Worm (Caenorhabditis elegans) whole organism, midembryonic: ENCODE data around the gene F44E2.9.

ENCODE experiments used
- T22C8.4 ChIP-seq: fragments of 200-800 bp; sonication (Bioruptor generic); IDR thresholded peaks from 2 replicates; pipeline ENCODE4 v1.3.6; 2022; ENCODE audit warnings: missing genetic modification characterization, missing compliant biosample characterization
- flt-1 ChIP-seq: fragments of 200-800 bp; sonication (Bioruptor generic); IDR thresholded peaks from 2 replicates; pipeline ENCODE4 v1.3.6; 2022; ENCODE audit warnings: missing genetic modification characterization, missing compliant biosample characterization
- klf-2 ChIP-seq: fragments of 200-800 bp; sonication (Bioruptor generic); conservative IDR thresholded peaks from 2 replicates; pipeline ENCODE4 v1.3.6; 2022; ENCODE audit warnings: missing genetic modification reagents, missing genetic modification characterization, missing compliant biosample characterization
- med-1 ChIP-seq: sonication (generic microtip); optimal IDR thresholded peaks from 2 replicates; lab custom pipeline; 2017; ENCODE audit warnings: missing genetic modification characterization, mild to moderate bottlenecking, missing compliant biosample characterization, antibody characterized with exemption, missing genetic modification reagents; ENCODE audit not compliant: insufficient read depth
- ref-1 ChIP-seq: fragments of 200-800 bp; sonication (Bioruptor generic); conservative IDR thresholded peaks from 2 replicates; pipeline ENCODE4 v1.3.6; 2022; ENCODE audit warnings: missing genetic modification reagents, missing genetic modification characterization, missing compliant biosample characterization
- tab-1 ChIP-seq: fragments of 200-800 bp; sonication (Bioruptor generic); IDR thresholded peaks from 2 replicates; pipeline ENCODE4 v1.3.6; 2022; ENCODE audit warnings: missing genetic modification characterization, missing compliant biosample characterization
- ztf-23 ChIP-seq: fragments of 200-800 bp; sonication (Bioruptor generic); IDR thresholded peaks from 2 replicates; pipeline ENCODE4 v1.3.6; 2022; ENCODE audit warnings: missing genetic modification reagents, missing genetic modification characterization, missing compliant biosample characterization
- ztf-29 ChIP-seq: fragments of 200-800 bp; sonication (Bioruptor generic); IDR thresholded peaks from 2 replicates; pipeline ENCODE4 v1.3.6; 2022; ENCODE audit warnings: missing genetic modification reagents, missing genetic modification characterization, missing compliant biosample characterization

ce11 chrIII:8882333-8882732 is 32.0 kb upstream of the F44E2.9 start:
- TF ChIP-seq ztf-29, result no peak
- no peak for TF ChIP-seq T22C8.4 (GFP tag; lab: Robert Waterston, UW)
- no peak for TF ChIP-seq ref-1 (GFP tag; lab: Robert Waterston, UW)
- no peak for TF ChIP-seq med-1 (GFP tag; lab: Kevin White, UChicago)
- TF ChIP-seq klf-2 (GFP tag; lab: Robert Waterston, UW), result no peak
- no peak for TF ChIP-seq flt-1 (GFP tag; lab: Robert Waterston, UW)
- no peak for TF ChIP-seq ztf-23 (GFP tag; lab: Robert Waterston, UW)
- TF ChIP-seq tab-1 (GFP tag; lab: Robert Waterston, UW), result no peak
